Worm (Caenorhabditis elegans) whole organism, L4 larva: Measurements from ENCODE around the gene scc-3.

ENCODE experiments used
- Y5F2A.4 ChIP-seq: fragments of 200-800 bp; sonication (Bioruptor generic); optimal IDR thresholded peaks from 2 replicates; lab custom pipeline; 2018; ENCODE audit warnings: mild to moderate bottlenecking, missing genetic modification characterization, missing compliant biosample characterization
- ceh-20 ChIP-seq: fragments of 200-800 bp; sonication (Bioruptor generic); IDR thresholded peaks from 2 replicates; pipeline ENCODE4 v1.3.6; 2022; ENCODE audit warnings: missing genetic modification reagents, missing genetic modification characterization, missing compliant biosample characterization
- ceh-28 ChIP-seq: fragments of 150-350 bp; optimal IDR thresholded peaks from 2 replicates; lab custom pipeline; 2014; ENCODE audit warnings: missing biosample characterization, missing genetic modification reagents, missing genetic modification characterization
- fkh-10 ChIP-seq: fragments of 150-350 bp; optimal IDR thresholded peaks from 2 replicates; lab custom pipeline; 2014; ENCODE audit warnings: missing biosample characterization, missing genetic modification reagents, missing genetic modification characterization
- lin-13 ChIP-seq: fragments of 150-350 bp; optimal IDR thresholded peaks from 2 replicates; lab custom pipeline; 2014; ENCODE audit warnings: missing biosample characterization, missing genetic modification reagents, missing genetic modification characterization
- lsy-2 ChIP-seq, 2 experiments: fragments of 150-350 bp in 1 of 2; sonication (generic microtip) in 1 of 2; optimal IDR thresholded peaks; 2 replicates each; lab custom pipeline; 2014 to 2017; ENCODE audit warnings: missing biosample characterization in 2 of 2, missing genetic modification characterization in 2 of 2
- nhr-10 ChIP-seq: fragments of 150-350 bp; optimal IDR thresholded peaks from 2 replicates; lab custom pipeline; 2014; ENCODE audit warnings: missing biosample characterization, missing genetic modification characterization
- nhr-25 ChIP-seq: sonication (generic microtip); optimal IDR thresholded peaks from 2 replicates; lab custom pipeline; 2017; ENCODE audit warnings: missing genetic modification characterization, mild to moderate bottlenecking, missing compliant biosample characterization, antibody characterized with exemption, moderate library complexity, borderline replicate concordance; ENCODE audit not compliant: insufficient read depth
- nhr-6 ChIP-seq: fragments of 150-350 bp; optimal IDR thresholded peaks from 2 replicates; lab custom pipeline; 2014; ENCODE audit warnings: missing biosample characterization, missing genetic modification characterization
- nhr-76 ChIP-seq: fragments of 150-350 bp; optimal IDR thresholded peaks from 2 replicates; lab custom pipeline; 2014; ENCODE audit warnings: missing biosample characterization, missing genetic modification characterization
- pha-4 ChIP-seq, 2 experiments: fragments of 150-350 bp in 1 of 2; fragments of 200-800 bp in 1 of 2; sonication (Bioruptor generic) in 1 of 2; IDR thresholded peaks in 1 of 2; optimal IDR thresholded peaks in 1 of 2; 2 replicates each; pipeline versions ENCODE4 v1.3.6 to Lab custom; 2014 to 2022; ENCODE audit warnings: missing genetic modification characterization in 2 of 2, missing genetic modification reagents in 2 of 2, missing biosample characterization in 1 of 2, missing compliant biosample characterization in 1 of 2
- pqm-1 ChIP-seq: sonication (generic microtip); optimal IDR thresholded peaks from 2 replicates; lab custom pipeline; 2017; ENCODE audit warnings: missing biosample characterization, missing genetic modification characterization
- snpc-4 ChIP-seq: fragments of 150-350 bp; optimal IDR thresholded peaks from 2 replicates; lab custom pipeline; 2014; ENCODE audit warnings: missing biosample characterization, missing genetic modification characterization
- tra-1 ChIP-seq: fragments of 200-800 bp; sonication (Bioruptor generic); IDR thresholded peaks from 2 replicates; pipeline ENCODE4 v1.3.6; 2022; ENCODE audit warnings: missing genetic modification reagents, missing genetic modification characterization, missing compliant biosample characterization

DNA sequence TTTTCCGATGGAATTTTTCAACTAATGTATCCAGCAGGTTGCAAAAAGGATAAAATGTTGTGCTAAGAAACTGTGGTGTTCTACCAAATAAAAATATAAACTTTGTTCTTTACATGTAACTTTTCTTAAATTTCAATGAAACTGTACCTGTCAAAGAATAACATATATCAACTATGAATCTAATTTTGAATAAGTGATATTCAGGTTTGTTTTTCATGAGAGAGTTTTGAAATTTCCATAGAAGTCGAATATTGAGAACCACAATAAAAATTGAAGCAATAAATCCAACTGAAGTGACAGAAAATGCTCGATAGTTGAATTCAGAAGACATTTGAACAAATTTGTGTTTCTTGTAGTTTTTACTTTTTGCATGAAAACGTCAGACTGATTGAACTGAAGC, 26.4 kb downstream of the scc-3 start, which contains the start of gene srbc-43:
- no peak for TF ChIP-seq tra-1 (GFP tag; lab: Robert Waterston, UW)
- TF ChIP-seq Y5F2A.4 = no peak
- TF ChIP-seq ceh-28 (tag; lab: Kevin White, UChicago) = no peak
- TF ChIP-seq nhr-25 (tag; lab: Kevin White, UChicago) = no peak
- TF ChIP-seq nhr-6 (tag; lab: Kevin White, UChicago) = no peak
- no peak for TF ChIP-seq lin-13 (GFP tag; lab: Kevin White, UChicago)
- TF ChIP-seq lsy-2 (tag; optimal IDR thresholded peaks at IDR 0.05; lab: Kevin White, UChicago) = no peak
- TF ChIP-seq snpc-4 = no peak
- no peak for TF ChIP-seq fkh-10 (GFP tag; lab: Kevin White, UChicago)
- no peak for TF ChIP-seq nhr-76 (tag; lab: Kevin White, UChicago)
- TF ChIP-seq pqm-1 (tag; lab: Kevin White, UChicago) = no peak
- TF ChIP-seq ceh-20 (GFP tag; lab: Robert Waterston, UW) = no peak
- no peak for TF ChIP-seq nhr-10 (tag; lab: Kevin White, UChicago)
- TF ChIP-seq pha-4 (GFP tag; IDR thresholded peaks at IDR 0.05; lab: Robert Waterston, UW) = no peak
- no peak for TF ChIP-seq pha-4 (tag; optimal IDR thresholded peaks at IDR 0.05; lab: Kevin White, UChicago)
